Worm (Caenorhabditis elegans) whole organism, L1 larva: ENCODE data around the gene sru-4.

ENCODE experiments used
- elt-3 ChIP-seq, 6 experiments: fragments of 150-350 bp in 1 of 6; sonication (generic microtip); optimal IDR thresholded peaks; 2 replicates each; lab custom pipeline; 2017 to 2018; ENCODE audit warnings: missing biosample characterization in 6 of 6, missing genetic modification characterization in 6 of 6, inconsistent platforms in 1 of 6
- lin-15B ChIP-seq: fragments of 150-350 bp; sonication (generic microtip); optimal IDR thresholded peaks from 3 replicates; lab custom pipeline; 2014; ENCODE audit warnings: missing biosample characterization, missing genetic modification characterization
- lin-39 ChIP-seq: fragments of 150-350 bp; optimal IDR thresholded peaks from 2 replicates; lab custom pipeline; 2014; ENCODE audit warnings: missing biosample characterization, missing genetic modification reagents, missing genetic modification characterization
- lir-3 ChIP-seq: sonication (generic microtip); optimal IDR thresholded peaks from 2 replicates; lab custom pipeline; 2016; ENCODE audit warnings: mild to moderate bottlenecking, missing genetic modification characterization, moderate library complexity, missing compliant biosample characterization; ENCODE audit not compliant: poor library complexity
- nhr-12 ChIP-seq: sonication (generic microtip); optimal IDR thresholded peaks from 2 replicates; lab custom pipeline; 2017; ENCODE audit warnings: missing biosample characterization, missing genetic modification characterization
- nhr-76 ChIP-seq: sonication (generic microtip); optimal IDR thresholded peaks from 2 replicates; lab custom pipeline; 2017; ENCODE audit warnings: missing biosample characterization, missing genetic modification characterization
- nhr-77 ChIP-seq: fragments of 150-350 bp; optimal IDR thresholded peaks from 2 replicates; lab custom pipeline; 2014; ENCODE audit warnings: missing biosample characterization, missing genetic modification characterization
- pqm-1 ChIP-seq: sonication (generic microtip); optimal IDR thresholded peaks from 3 replicates; lab custom pipeline; 2017; ENCODE audit warnings: missing biosample characterization, missing genetic modification characterization
- skn-1 ChIP-seq: fragments of 150-350 bp; optimal IDR thresholded peaks from 2 replicates; lab custom pipeline; 2014; ENCODE audit warnings: missing biosample characterization, missing genetic modification characterization
- snpc-4 ChIP-seq: fragments of 150-350 bp; optimal IDR thresholded peaks from 2 replicates; lab custom pipeline; 2014; ENCODE audit warnings: missing biosample characterization, missing genetic modification characterization

DNA sequence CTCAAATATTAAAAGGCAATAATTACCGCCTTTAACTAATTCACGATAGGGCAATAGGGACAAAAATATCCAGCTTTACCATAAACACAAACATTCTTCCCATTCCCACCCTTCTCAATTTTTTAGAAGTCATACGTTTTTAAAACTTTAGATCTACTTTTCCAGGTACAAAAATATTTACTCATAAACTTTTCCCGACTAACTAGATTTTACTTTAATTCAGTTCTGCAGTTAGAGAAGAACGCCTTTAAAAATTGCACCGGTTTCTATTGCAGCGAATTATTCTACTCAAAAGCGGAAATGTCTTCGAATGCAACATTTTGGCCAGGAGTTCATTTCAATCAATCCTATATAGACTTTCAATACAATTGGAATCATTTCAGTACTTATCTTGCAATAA, 1.9 kb upstream of the sru-4 start, which contains the start of gene sru-3:
- no peak for TF ChIP-seq lin-39
- no peak for TF ChIP-seq nhr-77 (tag; lab: Kevin White, UChicago)
- TF ChIP-seq elt-3 (tag; optimal IDR thresholded peaks at IDR 0.05; lab: Kevin White, UChicago) = no peak
- no peak for TF ChIP-seq skn-1
- TF ChIP-seq pqm-1 (tag; lab: Kevin White, UChicago) = no peak
- TF ChIP-seq lin-15B (tag; lab: Kevin White, UChicago) = no peak
- no peak for TF ChIP-seq lir-3 (tag; lab: Kevin White, UChicago)
- no peak for TF ChIP-seq snpc-4 (tag; lab: Kevin White, UChicago)
- no peak for TF ChIP-seq nhr-12 (tag; lab: Kevin White, UChicago)
- TF ChIP-seq nhr-76 (tag; lab: Kevin White, UChicago) = no peak
